Fruit fly (Drosophila melanogaster) whole organism, prepupa: ENCODE data around the gene eRF1.

Source experiments
- Blimp-1 ChIP-seq: fragments of 200-800 bp; sonication (Bioruptor generic); optimal IDR thresholded peaks from 3 replicates; lab custom pipeline; 2017; ENCODE audit warnings: missing biosample characterization, missing genetic modification characterization, mild to moderate bottlenecking, moderate library complexity, missing genetic modification reagents
- CG11762 ChIP-seq: fragments of 200-800 bp; sonication (Bioruptor generic); optimal IDR thresholded peaks from 3 replicates; lab custom pipeline; 2016; ENCODE audit warnings: missing biosample characterization, missing genetic modification characterization; ENCODE audit not compliant: insufficient read depth
- CG11902 ChIP-seq: fragments of 200-800 bp; sonication (Bioruptor generic); optimal IDR thresholded peaks from 3 replicates; lab custom pipeline; 2016; ENCODE audit warnings: missing biosample characterization, missing genetic modification characterization
- CG1621 ChIP-seq: fragments of 200-800 bp; sonication (Bioruptor generic); optimal IDR thresholded peaks from 3 replicates; lab custom pipeline; 2018; ENCODE audit warnings: missing biosample characterization, mild to moderate bottlenecking, missing genetic modification characterization
- CG32006 ChIP-seq: fragments of 200-800 bp; sonication (Bioruptor generic); optimal IDR thresholded peaks from 3 replicates; lab custom pipeline; 2017; ENCODE audit warnings: missing biosample characterization, mild to moderate bottlenecking, missing genetic modification characterization
- CG34406 ChIP-seq: fragments of 200-800 bp; sonication (Bioruptor generic); optimal IDR thresholded peaks from 3 replicates; lab custom pipeline; 2016; ENCODE audit warnings: missing biosample characterization, missing genetic modification characterization
- CG3919 ChIP-seq: fragments of 200-800 bp; sonication (Bioruptor generic); optimal IDR thresholded peaks from 3 replicates; lab custom pipeline; 2016; ENCODE audit warnings: missing biosample characterization, missing genetic modification characterization
- CG6163 ChIP-seq: fragments of 200-800 bp; sonication (Bioruptor generic); IDR thresholded peaks from 3 replicates; pipeline ENCODE4 v1.3.6; 2022; ENCODE audit warnings: missing biosample characterization, missing genetic modification characterization
- CG6276 ChIP-seq: fragments of 200-800 bp; sonication (Bioruptor generic); optimal IDR thresholded peaks from 2 replicates; lab custom pipeline; 2017; ENCODE audit warnings: missing biosample characterization, mild to moderate bottlenecking, missing genetic modification characterization
- CG6792 ChIP-seq: fragments of 200-800 bp; sonication (Bioruptor generic); optimal IDR thresholded peaks from 3 replicates; lab custom pipeline; 2016; ENCODE audit warnings: missing biosample characterization, missing genetic modification characterization
- CG6808 ChIP-seq: fragments of 200-800 bp; sonication (Bioruptor generic); optimal IDR thresholded peaks from 3 replicates; lab custom pipeline; 2017; ENCODE audit warnings: missing biosample characterization, missing genetic modification characterization, mild to moderate bottlenecking, moderate library complexity, missing genetic modification reagents
- CG6854 ChIP-seq: fragments of 200-800 bp; sonication (Bioruptor generic); optimal IDR thresholded peaks from 2 replicates; lab custom pipeline; 2017; ENCODE audit warnings: missing biosample characterization, mild to moderate bottlenecking, missing genetic modification characterization
- CG7368 ChIP-seq: fragments of 200-800 bp; sonication (Bioruptor generic); optimal IDR thresholded peaks from 3 replicates; lab custom pipeline; 2016; ENCODE audit warnings: missing biosample characterization, missing genetic modification characterization
- CG8119 ChIP-seq: fragments of 200-800 bp; sonication (Bioruptor generic); IDR thresholded peaks from 3 replicates; pipeline ENCODE4 v1.3.6; 2022; ENCODE audit warnings: missing biosample characterization, missing genetic modification characterization
- CG8632 ChIP-seq: fragments of 200-800 bp; sonication (Bioruptor generic); optimal IDR thresholded peaks from 3 replicates; lab custom pipeline; 2016; ENCODE audit warnings: missing biosample characterization, missing genetic modification characterization
- CG9139 ChIP-seq: fragments of 200-800 bp; sonication (Bioruptor generic); optimal IDR thresholded peaks from 3 replicates; lab custom pipeline; 2017; ENCODE audit warnings: missing biosample characterization, mild to moderate bottlenecking, missing genetic modification characterization
- Eip75B ChIP-seq: fragments of 200-800 bp; sonication (Bioruptor generic); optimal IDR thresholded peaks from 3 replicates; lab custom pipeline; 2016; ENCODE audit warnings: missing biosample characterization, missing genetic modification characterization
- Eip78C ChIP-seq: fragments of 200-800 bp; sonication (Bioruptor generic); peaks from one replicate; lab custom pipeline; 2016; ENCODE audit warnings: missing biosample characterization, missing genetic modification characterization
- Eip93F ChIP-seq: fragments of 200-800 bp; sonication (Bioruptor generic); optimal IDR thresholded peaks from 2 replicates; lab custom pipeline; 2016; ENCODE audit warnings: missing biosample characterization, mild to moderate bottlenecking, missing genetic modification characterization
- Hr39 ChIP-seq: fragments of 200-800 bp; sonication (Bioruptor generic); optimal IDR thresholded peaks from 2 replicates; lab custom pipeline; 2016; ENCODE audit warnings: missing biosample characterization, missing genetic modification characterization
- Hr4 ChIP-seq: fragments of 200-800 bp; sonication (Bioruptor generic); optimal IDR thresholded peaks from 3 replicates; lab custom pipeline; 2016; ENCODE audit warnings: missing biosample characterization, missing genetic modification characterization
- Lpt ChIP-seq: fragments of 200-800 bp; sonication (Bioruptor generic); optimal IDR thresholded peaks from 3 replicates; lab custom pipeline; 2016; ENCODE audit warnings: missing biosample characterization, missing genetic modification characterization
- Met ChIP-seq: fragments of 200-800 bp; sonication (Bioruptor generic); optimal IDR thresholded peaks from 3 replicates; lab custom pipeline; 2016; ENCODE audit warnings: missing biosample characterization, missing genetic modification characterization
- Sox14 ChIP-seq: fragments of 200-800 bp; sonication (Bioruptor generic); optimal IDR thresholded peaks from 3 replicates; lab custom pipeline; 2016; ENCODE audit warnings: missing biosample characterization, missing genetic modification characterization
- acj6 ChIP-seq: fragments of 200-800 bp; sonication (Bioruptor generic); optimal IDR thresholded peaks from 3 replicates; lab custom pipeline; 2016; ENCODE audit warnings: missing biosample characterization, missing genetic modification characterization
- cyc ChIP-seq: fragments of 200-800 bp; sonication (Bioruptor generic); optimal IDR thresholded peaks from 3 replicates; lab custom pipeline; 2016; ENCODE audit warnings: missing biosample characterization, missing genetic modification characterization
- dac ChIP-seq: fragments of 200-800 bp; sonication (Bioruptor generic); optimal IDR thresholded peaks from 2 replicates; lab custom pipeline; 2017; ENCODE audit warnings: missing biosample characterization, mild to moderate bottlenecking, missing genetic modification characterization
- eg ChIP-seq: fragments of 200-800 bp; sonication (Bioruptor generic); IDR thresholded peaks from 3 replicates; pipeline ENCODE4 v1.3.6; 2022; ENCODE audit warnings: missing biosample characterization, missing genetic modification characterization
- esn ChIP-seq: fragments of 200-800 bp; sonication (Bioruptor generic); optimal IDR thresholded peaks from 2 replicates; lab custom pipeline; 2016; ENCODE audit warnings: missing biosample characterization, mild to moderate bottlenecking, missing genetic modification characterization, moderate library complexity
- fd85E ChIP-seq: fragments of 200-800 bp; sonication (Bioruptor generic); optimal IDR thresholded peaks from 3 replicates; lab custom pipeline; 2016; ENCODE audit warnings: missing biosample characterization, missing genetic modification characterization
- fkh ChIP-seq: fragments of 200-800 bp; sonication (Bioruptor generic); optimal IDR thresholded peaks from 3 replicates; lab custom pipeline; 2017; ENCODE audit warnings: missing biosample characterization, mild to moderate bottlenecking, missing genetic modification characterization, moderate library complexity
- lz ChIP-seq: fragments of 200-800 bp; sonication (Bioruptor generic); optimal IDR thresholded peaks from 3 replicates; lab custom pipeline; 2016; ENCODE audit warnings: missing biosample characterization, missing genetic modification characterization
- net ChIP-seq: fragments of 200-800 bp; sonication (Bioruptor generic); optimal IDR thresholded peaks from 3 replicates; lab custom pipeline; 2016; ENCODE audit warnings: missing biosample characterization, missing genetic modification characterization
- salr ChIP-seq, 2 experiments: fragments of 200-800 bp; sonication (Bioruptor generic); optimal IDR thresholded peaks; 3 replicates each; lab custom pipeline; 2016 to 2018; ENCODE audit warnings: missing biosample characterization in 2 of 2, missing genetic modification characterization in 2 of 2, mild to moderate bottlenecking in 1 of 2
- ss ChIP-seq, 2 experiments: fragments of 200-800 bp; sonication (Bioruptor generic); optimal IDR thresholded peaks; 2 replicates in 1 of 2; 3 replicates in 1 of 2; lab custom pipeline; 2017 to 2018; ENCODE audit warnings: mild to moderate bottlenecking in 2 of 2, missing biosample characterization in 2 of 2, missing genetic modification characterization in 2 of 2, moderate library complexity in 1 of 2
- svp ChIP-seq: fragments of 200-800 bp; sonication (Bioruptor generic); peaks from one replicate; lab custom pipeline; 2016; ENCODE audit warnings: missing biosample characterization, missing genetic modification characterization
- topi ChIP-seq: fragments of 200-800 bp; sonication (Bioruptor generic); optimal IDR thresholded peaks from 3 replicates; lab custom pipeline; 2016; ENCODE audit warnings: missing biosample characterization, missing genetic modification characterization
- vri ChIP-seq: fragments of 200-800 bp; sonication (Bioruptor generic); optimal IDR thresholded peaks from 3 replicates; lab custom pipeline; 2016; ENCODE audit warnings: missing biosample characterization, mild to moderate bottlenecking, missing genetic modification characterization

Gene eRF1

dm6 chr3L:20393357-20393756 lies 45.2 kb downstream of the eRF1 start, which contains the start of gene CG33969 (continued):
- TF ChIP-seq CG6276 (GFP tag; lab: Kevin White, UChicago): no peak
- peak; percentile 73 for TF ChIP-seq fkh (GFP tag; lab: Kevin White, UChicago)
- TF ChIP-seq acj6 (GFP tag; lab: Kevin White, UChicago): no peak
- no peak for TF ChIP-seq CG6163 (GFP tag; lab: Robert Waterston, UW)
- TF ChIP-seq topi (GFP tag; lab: Kevin White, UChicago): peak; percentile 1
- no peak for TF ChIP-seq ss (GFP tag; optimal IDR thresholded peaks at IDR 0.05; lab: Kevin White, UChicago)

- TF ChIP-seq CG6854 (GFP tag; lab: Kevin White, UChicago) (no peak), Hr4 (GFP tag; lab: Kevin White, UChicago) (no peak), CG34406 (GFP tag; lab: Kevin White, UChicago) (no peak), salr (GFP tag; optimal IDR thresholded peaks at IDR 0.05; lab: Kevin White, UChicago) (no peak), dac (GFP tag; lab: Kevin White, UChicago) (no peak), CG9139 (GFP tag; lab: Kevin White, UChicago) (no peak), eg (GFP tag; lab: Robert Waterston, UW) (no peak), CG8632 (GFP tag; lab: Kevin White, UChicago) (no peak), CG8119 (GFP tag; lab: Robert Waterston, UW) (no peak), Hr39 (GFP tag; lab: Kevin White, UChicago) (no peak), svp (GFP tag; lab: Kevin White, UChicago) (peak; percentile 73), CG32006 (no peak), topi (GFP tag; lab: Kevin White, UChicago) (peak; percentile 26), cyc (GFP tag; lab: Kevin White, UChicago) (peak; percentile 3), Met (peak; percentile 39), CG3919 (GFP tag; lab: Kevin White, UChicago) (no peak), CG6792 (GFP tag; lab: Kevin White, UChicago) (no peak), esn (GFP tag; lab: Kevin White, UChicago) (peak; percentile 38), CG7368 (no peak), Lpt (GFP tag; lab: Kevin White, UChicago) (no peak), Eip75B (GFP tag; lab: Kevin White, UChicago) (no peak), Blimp-1 (GFP tag; lab: Kevin White, UChicago) (no peak), Sox14 (GFP tag; lab: Kevin White, UChicago) (peak; percentile 11), fd85E (GFP tag; lab: Kevin White, UChicago) (no peak), CG11762 (GFP tag; lab: Kevin White, UChicago) (no peak), Eip78C (GFP tag; lab: Kevin White, UChicago) (peak; percentile 66), Eip93F (peak; percentile 5), net (GFP tag; lab: Kevin White, UChicago) (no peak), vri (GFP tag; lab: Kevin White, UChicago) (peak; percentile 91), ss (GFP tag; optimal IDR thresholded peaks at IDR 0.05; lab: Kevin White, UChicago) (no peak), CG6808 (GFP tag; lab: Kevin White, UChicago) (no peak), CG11902 (GFP tag; lab: Kevin White, UChicago) (no peak), lz (GFP tag; lab: Kevin White, UChicago) (peak; percentile 14)
Measured at dm6 chr3L:20395257-20395909, 47.2 kb downstream of the eRF1 start.

dm6 chr3L:20396047-20396446 lies 47.9 kb downstream of the eRF1 start:
- TF ChIP-seq fkh (GFP tag; lab: Kevin White, UChicago) (peak; percentile 39), CG1621 (no peak)
